Worm (Caenorhabditis elegans) whole organism, late embryonic: Measurements from ENCODE around the gene nspb-10.
"Not testable (repeated sequence)": the region's sequence is repeated elsewhere in the genome, so short reads cannot be mapped to it uniquely, and the experiment has no call there.

Source experiments
- K02D7.2 ChIP-seq: sonication (generic microtip); optimal IDR thresholded peaks from 2 replicates; lab custom pipeline; 2017; ENCODE audit warnings: mild to moderate bottlenecking, missing genetic modification characterization, missing compliant biosample characterization
- ceh-22 ChIP-seq: sonication (generic microtip); optimal IDR thresholded peaks from 2 replicates; lab custom pipeline; 2017; ENCODE audit warnings: missing biosample characterization, missing genetic modification characterization
- ceh-48 ChIP-seq: sonication (generic microtip); optimal IDR thresholded peaks from 2 replicates; lab custom pipeline; 2016; ENCODE audit warnings: missing genetic modification characterization, inconsistent platforms, missing compliant biosample characterization
- elt-2 ChIP-seq: sonication (generic microtip); optimal IDR thresholded peaks from 2 replicates; lab custom pipeline; 2016; ENCODE audit warnings: missing genetic modification reagents, missing genetic modification characterization, missing compliant biosample characterization
- elt-4 ChIP-seq: sonication (generic microtip); optimal IDR thresholded peaks from 2 replicates; lab custom pipeline; 2016; ENCODE audit warnings: missing genetic modification characterization, missing compliant biosample characterization
- fax-1 ChIP-seq: sonication (generic microtip); optimal IDR thresholded peaks from 2 replicates; lab custom pipeline; 2016; ENCODE audit warnings: missing genotype, missing genetic modification characterization, missing compliant biosample characterization
- gmeb-2 ChIP-seq: sonication (generic microtip); optimal IDR thresholded peaks from 2 replicates; lab custom pipeline; 2016; ENCODE audit warnings: missing genetic modification characterization, inconsistent platforms, missing compliant biosample characterization
- hlh-13 ChIP-seq: fragments of 200-800 bp; sonication (Bioruptor generic); optimal IDR thresholded peaks from 2 replicates; lab custom pipeline; 2018; ENCODE audit warnings: mild to moderate bottlenecking, missing genetic modification characterization, missing compliant biosample characterization
- hlh-15 ChIP-seq: sonication (generic microtip); optimal IDR thresholded peaks from 2 replicates; lab custom pipeline; 2016; ENCODE audit warnings: missing genetic modification characterization, missing compliant biosample characterization
- hlh-8 ChIP-seq: sonication (generic microtip); optimal IDR thresholded peaks from 2 replicates; lab custom pipeline; 2016; ENCODE audit warnings: missing genotype, missing genetic modification characterization, missing compliant biosample characterization
- madf-2 ChIP-seq: sonication (generic microtip); optimal IDR thresholded peaks from 2 replicates; lab custom pipeline; 2017; ENCODE audit warnings: missing genetic modification characterization, missing compliant biosample characterization
- pag-3 ChIP-seq: sonication (generic microtip); optimal IDR thresholded peaks from 2 replicates; lab custom pipeline; 2016; ENCODE audit warnings: missing compliant biosample characterization, missing genetic modification characterization, borderline replicate concordance
- pat-9 ChIP-seq: fragments of 200-800 bp; sonication (Bioruptor generic); optimal IDR thresholded peaks from 2 replicates; lab custom pipeline; 2018; ENCODE audit warnings: mild to moderate bottlenecking, missing genetic modification characterization, moderate library complexity, missing compliant biosample characterization
- pax-1 ChIP-seq: fragments of 150-350 bp; optimal IDR thresholded peaks from 2 replicates; lab custom pipeline; 2014; ENCODE audit warnings: missing biosample characterization, missing genetic modification characterization
- pha-4 ChIP-seq: fragments of 150-350 bp; optimal IDR thresholded peaks from 2 replicates; lab custom pipeline; 2018; ENCODE audit warnings: missing biosample characterization, missing genetic modification reagents, missing genetic modification characterization
- pros-1 ChIP-seq: fragments of 150-350 bp; optimal IDR thresholded peaks from 2 replicates; lab custom pipeline; 2014; ENCODE audit warnings: missing biosample characterization, missing genetic modification reagents, missing genetic modification characterization
- tbx-2 ChIP-seq: sonication (generic microtip); optimal IDR thresholded peaks from 2 replicates; lab custom pipeline; 2016; ENCODE audit warnings: missing genetic modification characterization, missing compliant biosample characterization
- unc-3 ChIP-seq, 2 experiments: fragments of 200-800 bp in 1 of 2; sonication (Bioruptor generic) in 1 of 2; sonication (generic microtip) in 1 of 2; conservative IDR thresholded peaks in 1 of 2; optimal IDR thresholded peaks in 1 of 2; 2 replicates each; pipeline versions ENCODE4 v1.3.6 to Lab custom; 2016 to 2022; ENCODE audit warnings: missing compliant biosample characterization in 2 of 2, missing genetic modification characterization in 2 of 2, missing genetic modification reagents in 1 of 2
- unc-86 ChIP-seq: sonication (generic microtip); optimal IDR thresholded peaks from 2 replicates; lab custom pipeline; 2016; ENCODE audit warnings: missing genetic modification characterization, missing compliant biosample characterization
- zip-5 ChIP-seq: sonication (generic microtip); optimal IDR thresholded peaks from 2 replicates; lab custom pipeline; 2016; ENCODE audit warnings: missing genetic modification characterization, missing compliant biosample characterization
- ztf-16 ChIP-seq: sonication (generic microtip); optimal IDR thresholded peaks from 2 replicates; lab custom pipeline; 2017; ENCODE audit warnings: missing genetic modification characterization, missing compliant biosample characterization

Gene nspb-10

ce11 chrII:14561549-14562115 lies 26.4 kb downstream of the nspb-10 start, which contains the start of gene mog-4 (continued):
- TF ChIP-seq zip-5 (tag; lab: Kevin White, UChicago): peak; percentile 41
- peak; percentile 60 for TF ChIP-seq ztf-16 (tag; lab: Kevin White, UChicago)
- peak; percentile 62; the same call in 1 of the 2 replicates for TF ChIP-seq unc-3 (GFP tag; conservative IDR thresholded peaks at IDR 0.05; lab: Robert Waterston, UW)
- TF ChIP-seq unc-3 (tag; optimal IDR thresholded peaks at IDR 0.05; lab: Kevin White, UChicago): not testable (repeated sequence)
- TF ChIP-seq fax-1: peak; percentile 47
- peak; percentile 78 for TF ChIP-seq hlh-8 (tag; lab: Kevin White, UChicago)
- peak; percentile 54 for TF ChIP-seq unc-86 (tag; lab: Kevin White, UChicago)
- peak; percentile 74 for TF ChIP-seq tbx-2 (tag; lab: Kevin White, UChicago)

DNA sequence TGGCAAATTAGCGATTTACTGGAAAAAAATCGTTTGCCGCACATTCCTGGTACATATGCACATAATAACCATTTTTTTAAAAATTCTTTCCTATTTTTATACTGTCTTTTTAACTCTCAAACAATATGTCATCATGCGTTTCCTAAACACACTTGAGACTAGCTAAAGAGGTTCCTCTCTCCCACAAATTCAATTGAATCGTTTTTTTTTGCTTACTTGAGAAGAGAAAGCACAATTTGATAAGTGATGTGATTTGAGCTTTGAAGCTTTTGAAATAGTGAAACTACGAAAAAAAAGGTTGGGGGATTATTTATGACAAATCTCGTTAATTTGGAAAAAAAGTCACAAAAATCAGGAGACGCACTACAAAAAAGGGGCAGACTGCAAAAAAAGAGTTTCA lies 33.0 kb downstream of the nspb-10 start:
- TF ChIP-seq pat-9 (tag; lab: Kevin White, UChicago) (no peak), hlh-15 (tag; lab: Kevin White, UChicago) (no peak), ceh-48 (tag; lab: Kevin White, UChicago) (no peak), unc-3 (GFP tag; conservative IDR thresholded peaks at IDR 0.05; lab: Robert Waterston, UW) (no peak), unc-3 (tag; optimal IDR thresholded peaks at IDR 0.05; lab: Kevin White, UChicago) (no peak), elt-4 (no peak), pros-1 (tag; lab: Kevin White, UChicago) (no peak), K02D7.2 (tag; lab: Kevin White, UChicago) (no peak)

- TF ChIP-seq hlh-13 (no peak), tbx-2 (tag; lab: Kevin White, UChicago) (no peak)
Observed at ce11 chrII:14550613-14551012, 37.4 kb downstream of the nspb-10 start, which contains the start of gene nlp-41. Gene nlp-41 (plus strand): TSS chrII:14550913.

DNA sequence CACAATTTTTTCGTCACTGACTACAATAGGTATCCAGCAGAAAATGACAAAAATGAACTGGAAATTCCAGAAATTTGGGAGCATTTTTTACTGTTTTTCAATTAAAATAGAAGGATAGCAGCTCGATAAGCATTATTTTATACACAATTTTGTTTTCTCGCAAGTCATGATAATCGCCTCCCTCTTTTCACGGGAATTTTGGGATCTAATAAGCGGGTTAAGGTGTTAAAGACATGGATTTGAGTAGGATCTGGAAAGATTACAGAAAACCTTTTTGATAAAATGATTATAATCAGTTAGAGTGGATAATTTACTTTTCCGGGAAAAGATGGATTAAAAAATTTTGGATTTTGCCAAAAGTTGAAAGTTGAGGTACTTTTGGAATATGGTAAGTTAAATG lies 39.4 kb downstream of the nspb-10 start, which contains the start of gene gcy-29:
gcy-29 (minus strand) TSS at position 101 of the 400 bp plus-strand sequence.
- no peak for TF ChIP-seq pag-3 (tag; lab: Kevin White, UChicago)
- no peak for TF ChIP-seq tbx-2 (tag; lab: Kevin White, UChicago)
- TF ChIP-seq pax-1 (tag; lab: Kevin White, UChicago): no peak
- no peak for TF ChIP-seq pha-4 (tag; lab: Kevin White, UChicago)
- TF ChIP-seq, all 69 proteins: peak for 0

ce11 chrII:14540551-14540950 lies 47.5 kb downstream of the nspb-10 start:
- TF ChIP-seq elt-2 (peak; percentile 44), gmeb-2 (no peak), hlh-15 (tag; lab: Kevin White, UChicago) (no peak), ceh-22 (tag; lab: Kevin White, UChicago) (no peak), madf-2 (no peak), pha-4 (tag; lab: Kevin White, UChicago) (no peak)
- TF ChIP-seq, all 69 proteins: peak for 1
